Worm (Caenorhabditis elegans) whole organism, L2 larva: Measurements from ENCODE around the gene rpn-13.

Experiments used
- C34F6.9 ChIP-seq: fragments of 150-350 bp; optimal IDR thresholded peaks from 2 replicates; lab custom pipeline; 2014; ENCODE audit warnings: missing biosample characterization, missing genetic modification characterization
- F13H6.1 ChIP-seq: sonication (generic microtip); optimal IDR thresholded peaks from 2 replicates; lab custom pipeline; 2016; ENCODE audit warnings: missing genetic modification characterization, missing compliant biosample characterization
- R02D3.7 ChIP-seq: fragments of 150-350 bp; optimal IDR thresholded peaks from 2 replicates; lab custom pipeline; 2014; ENCODE audit warnings: missing biosample characterization, missing genetic modification characterization
- ZK546.5 ChIP-seq: sonication (generic microtip); optimal IDR thresholded peaks from 2 replicates; lab custom pipeline; 2017; ENCODE audit warnings: missing biosample characterization, missing genetic modification characterization
- alr-1 ChIP-seq: fragments of 150-350 bp; optimal IDR thresholded peaks from 2 replicates; lab custom pipeline; 2014; ENCODE audit warnings: missing biosample characterization, missing genetic modification characterization
- aly-2 ChIP-seq: fragments of 150-350 bp; optimal IDR thresholded peaks from 2 replicates; lab custom pipeline; 2014; ENCODE audit warnings: missing biosample characterization, missing genetic modification characterization
- ama-1 ChIP-seq: fragments of 150-350 bp; optimal IDR thresholded peaks from 2 replicates; lab custom pipeline; 2018; ENCODE audit warnings: inconsistent platforms
- blmp-1 ChIP-seq: sonication (generic microtip); optimal IDR thresholded peaks from 2 replicates; lab custom pipeline; 2017; ENCODE audit warnings: missing genetic modification characterization, mild to moderate bottlenecking, missing compliant biosample characterization, antibody characterized with exemption, moderate library complexity; ENCODE audit not compliant: insufficient read depth
- ceh-16 ChIP-seq: fragments of 150-350 bp; optimal IDR thresholded peaks from 2 replicates; lab custom pipeline; 2014; ENCODE audit warnings: missing biosample characterization, missing genetic modification characterization
- ceh-82 ChIP-seq: fragments of 150-350 bp; optimal IDR thresholded peaks from 2 replicates; lab custom pipeline; 2014; ENCODE audit warnings: missing biosample characterization, missing genetic modification characterization
- crh-2 ChIP-seq: sonication (generic microtip); optimal IDR thresholded peaks from 2 replicates; lab custom pipeline; 2017; ENCODE audit warnings: missing biosample characterization, missing genetic modification characterization
- dmd-4 ChIP-seq: sonication (generic microtip); optimal IDR thresholded peaks from 2 replicates; lab custom pipeline; 2017; ENCODE audit warnings: missing biosample characterization, missing genetic modification characterization
- egl-27 ChIP-seq: sonication (generic microtip); optimal IDR thresholded peaks from 3 replicates; lab custom pipeline; 2017; ENCODE audit warnings: missing biosample characterization, missing genetic modification reagents, missing genetic modification characterization
- elt-1 ChIP-seq: fragments of 150-350 bp; optimal IDR thresholded peaks from 2 replicates; lab custom pipeline; 2014; ENCODE audit warnings: missing biosample characterization, missing genetic modification characterization
- elt-3 ChIP-seq: sonication (generic microtip); optimal IDR thresholded peaks from 2 replicates; lab custom pipeline; 2017; ENCODE audit warnings: missing biosample characterization, missing genetic modification characterization
- fos-1 ChIP-seq: fragments of 150-350 bp; optimal IDR thresholded peaks from 2 replicates; lab custom pipeline; 2014; ENCODE audit warnings: missing biosample characterization, missing genetic modification characterization
- gmeb-1 ChIP-seq: fragments of 150-350 bp; optimal IDR thresholded peaks from 2 replicates; lab custom pipeline; 2014; ENCODE audit warnings: missing biosample characterization, missing genetic modification characterization
- lin-11 ChIP-seq: fragments of 150-350 bp; sonication (generic microtip); optimal IDR thresholded peaks from 2 replicates; lab custom pipeline; 2014; ENCODE audit warnings: missing biosample characterization, missing genetic modification characterization, inconsistent platforms, mixed read lengths
- lsy-2 ChIP-seq, 2 experiments: fragments of 150-350 bp in 1 of 2; sonication (generic microtip) in 1 of 2; optimal IDR thresholded peaks; 2 replicates each; lab custom pipeline; 2014 to 2017; ENCODE audit warnings: missing biosample characterization in 2 of 2, missing genetic modification characterization in 2 of 2
- mbf-1 ChIP-seq: sonication (generic microtip); optimal IDR thresholded peaks from 2 replicates; lab custom pipeline; 2017; ENCODE audit warnings: missing biosample characterization, missing genetic modification characterization
- nhr-21 ChIP-seq: fragments of 150-350 bp; optimal IDR thresholded peaks from 2 replicates; lab custom pipeline; 2014; ENCODE audit warnings: missing biosample characterization, missing genetic modification characterization
- nhr-237 ChIP-seq: fragments of 150-350 bp; optimal IDR thresholded peaks from 2 replicates; lab custom pipeline; 2014; ENCODE audit warnings: missing biosample characterization, missing genetic modification characterization
- nhr-25 ChIP-seq: fragments of 150-350 bp; sonication (generic microtip); optimal IDR thresholded peaks from 3 replicates; lab custom pipeline; 2014; ENCODE audit warnings: missing biosample characterization, missing genetic modification characterization
- nhr-6 ChIP-seq: fragments of 150-350 bp; optimal IDR thresholded peaks from 2 replicates; lab custom pipeline; 2014; ENCODE audit warnings: missing biosample characterization, missing genetic modification characterization
- nhr-77 ChIP-seq: fragments of 150-350 bp; optimal IDR thresholded peaks from 2 replicates; lab custom pipeline; 2014; ENCODE audit warnings: missing biosample characterization, missing genetic modification characterization
- sem-4 ChIP-seq: fragments of 150-350 bp; optimal IDR thresholded peaks from 2 replicates; lab custom pipeline; 2014; ENCODE audit warnings: missing biosample characterization, missing genetic modification reagents, missing genetic modification characterization
- sma-9 ChIP-seq, 2 experiments: fragments of 150-350 bp in 1 of 2; sonication (generic microtip) in 1 of 2; optimal IDR thresholded peaks; 2 replicates each; lab custom pipeline; 2014 to 2016; ENCODE audit warnings: missing genetic modification characterization in 2 of 2, mild to moderate bottlenecking in 1 of 2, missing biosample characterization in 1 of 2, missing compliant biosample characterization in 1 of 2, missing genetic modification reagents in 1 of 2, moderate library complexity in 1 of 2
- unc-55 ChIP-seq: fragments of 150-350 bp; sonication (generic microtip); optimal IDR thresholded peaks from 3 replicates; lab custom pipeline; 2014; ENCODE audit warnings: missing biosample characterization, missing genetic modification reagents, missing genetic modification characterization
- unc-62 ChIP-seq: fragments of 150-350 bp; optimal IDR thresholded peaks from 2 replicates; lab custom pipeline; 2014; ENCODE audit warnings: missing biosample characterization, missing genetic modification reagents, missing genetic modification characterization
- zag-1 ChIP-seq: fragments of 150-350 bp; optimal IDR thresholded peaks from 2 replicates; lab custom pipeline; 2014; ENCODE audit warnings: missing biosample characterization, missing genetic modification characterization
- ztf-1 ChIP-seq: fragments of 200-800 bp; sonication (Bioruptor generic); conservative IDR thresholded peaks from 2 replicates; pipeline ENCODE4 v1.3.6; 2022; ENCODE audit warnings: missing genetic modification characterization, missing compliant biosample characterization

The rpn-13 gene

ce11 chrIII:6303114-6303647, 38.5 kb downstream of the rpn-13 start, which contains the start of gene F47D12.9 (continued):
- no peak for TF ChIP-seq nhr-77
- TF ChIP-seq ama-1 (lab: Kevin White, UChicago), result peak; percentile 56
- peak; percentile 54 for TF ChIP-seq sma-9 (GFP tag; optimal IDR thresholded peaks at IDR 0.05; lab: Kevin White, UChicago)
- no peak for TF ChIP-seq sma-9 (tag; optimal IDR thresholded peaks at IDR 0.05; lab: Kevin White, UChicago)
- peak; percentile 85 for TF ChIP-seq nhr-21 (tag; lab: Kevin White, UChicago)
- peak; percentile 51 for TF ChIP-seq gmeb-1
- TF ChIP-seq alr-1 (tag; lab: Kevin White, UChicago), result no peak
- TF ChIP-seq zag-1, result peak; percentile 52
- TF ChIP-seq, all 48 proteins: peak for 21

ce11 chrIII:6300297-6300696, 41.4 kb downstream of the rpn-13 start:
- TF ChIP-seq elt-1 (no peak), lin-11 (no peak), nhr-77 (no peak), sma-9 (GFP tag; optimal IDR thresholded peaks at IDR 0.05; lab: Kevin White, UChicago) (no peak), sma-9 (tag; optimal IDR thresholded peaks at IDR 0.05; lab: Kevin White, UChicago) (no peak), ztf-1 (GFP tag; lab: Robert Waterston, UW) (no peak), R02D3.7 (no peak), ama-1 (lab: Kevin White, UChicago) (no peak), aly-2 (tag; lab: Kevin White, UChicago) (no peak), ceh-16 (tag; lab: Kevin White, UChicago) (no peak), ZK546.5 (no peak), mbf-1 (no peak), fos-1 (tag; lab: Kevin White, UChicago) (no peak), nhr-25 (tag; lab: Kevin White, UChicago) (no peak), unc-62 (GFP tag; lab: Kevin White, UChicago) (no peak)

ce11 chrIII:6298131-6298530, 43.6 kb downstream of the rpn-13 start, which contains the start of gene F47D12.3:
TSS of gene F47D12.3 (plus strand) at chrIII:6298461.
- no peak for TF ChIP-seq dmd-4 (tag; lab: Kevin White, UChicago)
- TF ChIP-seq egl-27, result no peak
- no peak for TF ChIP-seq sma-9 (GFP tag; optimal IDR thresholded peaks at IDR 0.05; lab: Kevin White, UChicago)
- TF ChIP-seq sma-9 (tag; optimal IDR thresholded peaks at IDR 0.05; lab: Kevin White, UChicago), result no peak
- no peak for TF ChIP-seq unc-55 (GFP tag; lab: Kevin White, UChicago)
- no peak for TF ChIP-seq fos-1 (tag; lab: Kevin White, UChicago)
- no peak for TF ChIP-seq lsy-2 (tag; optimal IDR thresholded peaks at IDR 0.05; lab: Kevin White, UChicago)
- TF ChIP-seq unc-62 (GFP tag; lab: Kevin White, UChicago), result no peak
- no peak for TF ChIP-seq lin-11
- TF ChIP-seq nhr-6 (tag; lab: Kevin White, UChicago), result no peak
- no peak for TF ChIP-seq F13H6.1 (tag; lab: Kevin White, UChicago)
- no peak for TF ChIP-seq nhr-77
- TF ChIP-seq sem-4 (tag; lab: Kevin White, UChicago), result no peak
- no peak for TF ChIP-seq C34F6.9 (tag; lab: Kevin White, UChicago)
- no peak for TF ChIP-seq elt-3
- TF ChIP-seq nhr-25 (tag; lab: Kevin White, UChicago), result no peak

- TF ChIP-seq zag-1 (peak; percentile 27), blmp-1 (tag; lab: Kevin White, UChicago) (no peak), nhr-237 (tag; lab: Kevin White, UChicago) (no peak), ceh-82 (tag; lab: Kevin White, UChicago) (no peak), crh-2 (no peak), unc-55 (GFP tag; lab: Kevin White, UChicago) (peak; percentile 77), ZK546.5 (no peak), C34F6.9 (tag; lab: Kevin White, UChicago) (no peak), ama-1 (lab: Kevin White, UChicago) (no peak), gmeb-1 (no peak), unc-62 (GFP tag; lab: Kevin White, UChicago) (no peak), R02D3.7 (no peak), nhr-77 (no peak)
Measured at ce11 chrIII:6297599-6297998, 44.1 kb downstream of the rpn-13 start.

- TF ChIP-seq R02D3.7, result no peak
Measured at ce11 chrIII:6295972-6296700, 45.6 kb downstream of the rpn-13 start, which contains the start of gene F47D12.7. TSS of gene F47D12.7 (minus strand) at chrIII:6296022.
